Worm (Caenorhabditis elegans): ENCODE results near the gene arl-6.

DNA sequence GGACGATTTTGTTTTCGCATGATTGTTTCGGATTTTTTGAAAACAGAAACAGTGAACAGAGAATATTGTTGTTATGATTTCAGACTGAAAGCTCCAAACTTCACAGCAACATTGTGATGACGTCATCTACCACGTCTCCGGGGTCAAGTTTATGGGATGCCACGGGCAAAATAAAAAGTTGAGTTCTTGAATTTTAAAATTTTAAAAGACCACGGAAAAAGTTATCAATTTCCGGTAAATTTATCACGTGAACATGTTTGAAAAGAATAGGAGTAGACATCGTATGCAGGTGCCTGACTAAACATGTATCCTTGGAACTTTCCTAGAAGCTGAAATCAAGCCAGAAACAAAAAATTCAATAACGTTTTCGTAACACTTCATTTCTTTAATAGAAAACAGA is 51.1 kb downstream of the arl-6 start, which contains the start of gene B0393.4:
- TF ChIP-seq tra-4 (tag; optimal IDR thresholded peaks at IDR 0.05) (no peak), hnd-1 (tag; optimal IDR thresholded peaks at IDR 0.05) (no peak), ceh-13 (GFP tag; optimal IDR thresholded peaks at IDR 0.05) (no peak), pes-1 (GFP tag; IDR thresholded peaks at IDR 0.05) (no peak), hmg-4 (GFP tag; optimal IDR thresholded peaks at IDR 0.05) (no peak), ama-1 (optimal IDR thresholded peaks at IDR 0.05) (no peak)

Measured in whole organism, early embryonic.